Fruit fly (Drosophila melanogaster) whole organism, embryonic: ENCODE measurements around the gene phol.

Experiments used
- BtbVII ChIP-seq: fragments of 200-800 bp; sonication (Bioruptor generic); optimal IDR thresholded peaks from 3 replicates; lab custom pipeline; 2017; ENCODE audit warnings: missing biosample characterization, mild to moderate bottlenecking, missing genetic modification characterization
- CG10565 ChIP-seq: fragments of 200-800 bp; sonication (Bioruptor generic); optimal IDR thresholded peaks from 3 replicates; lab custom pipeline; 2016; ENCODE audit warnings: missing biosample characterization, mild to moderate bottlenecking, missing genetic modification characterization
- CG10959 ChIP-seq: fragments of 200-800 bp; sonication (Bioruptor generic); IDR thresholded peaks from 2 replicates; pipeline ENCODE4 v1.3.6; 2022; ENCODE audit warnings: missing biosample characterization, missing genetic modification characterization
- CG12219 ChIP-seq: fragments of 200-800 bp; sonication (Bioruptor generic); optimal IDR thresholded peaks from 3 replicates; lab custom pipeline; 2018; ENCODE audit warnings: missing biosample characterization, mild to moderate bottlenecking, missing genetic modification characterization
- CG12391 ChIP-seq: fragments of 200-800 bp; sonication (Bioruptor generic); optimal IDR thresholded peaks from 3 replicates; lab custom pipeline; 2018; ENCODE audit warnings: missing biosample characterization, mild to moderate bottlenecking, missing genetic modification characterization, moderate library complexity
- CG14014 ChIP-seq: fragments of 200-800 bp; sonication (Bioruptor generic); IDR thresholded peaks from 2 replicates; pipeline ENCODE4 v1.3.6; 2022; ENCODE audit warnings: missing biosample characterization, missing genetic modification characterization
- CG1529 ChIP-seq: fragments of 200-800 bp; sonication (Bioruptor generic); optimal IDR thresholded peaks from 3 replicates; lab custom pipeline; 2018; ENCODE audit warnings: missing biosample characterization, missing genetic modification characterization
- CG15601 ChIP-seq: fragments of 200-800 bp; sonication (Bioruptor generic); optimal IDR thresholded peaks from 3 replicates; lab custom pipeline; 2019; ENCODE audit warnings: missing biosample characterization, mild to moderate bottlenecking, missing genetic modification characterization, moderate library complexity
- CG16779 ChIP-seq: fragments of 200-800 bp; sonication (Bioruptor generic); IDR thresholded peaks from 2 replicates; pipeline ENCODE4 v1.3.6; 2022; ENCODE audit warnings: missing biosample characterization, missing genetic modification characterization
- CG17568 ChIP-seq: fragments of 200-800 bp; sonication (Bioruptor generic); optimal IDR thresholded peaks from 2 replicates; lab custom pipeline; 2018; ENCODE audit warnings: missing biosample characterization, mild to moderate bottlenecking, missing genetic modification characterization, moderate library complexity
- CG17912 ChIP-seq: fragments of 200-800 bp; sonication (Bioruptor generic); optimal IDR thresholded peaks from 2 replicates; lab custom pipeline; 2018; ENCODE audit warnings: missing biosample characterization, mild to moderate bottlenecking, missing genetic modification characterization
- CG2889 ChIP-seq: fragments of 200-800 bp; sonication (Bioruptor generic); IDR thresholded peaks from 3 replicates; pipeline ENCODE4 v1.3.6; 2022; ENCODE audit warnings: missing biosample characterization, missing genetic modification characterization
- CG3065 ChIP-seq: fragments of 200-800 bp; sonication (Bioruptor generic); optimal IDR thresholded peaks from 2 replicates; lab custom pipeline; 2016; ENCODE audit warnings: missing biosample characterization, missing genetic modification characterization
- CG31224 ChIP-seq: fragments of 200-800 bp; sonication (Bioruptor generic); IDR thresholded peaks from 2 replicates; pipeline ENCODE4 v1.3.6; 2022; ENCODE audit warnings: missing biosample characterization, missing genetic modification characterization
- CG42726 ChIP-seq: fragments of 200-800 bp; sonication (Bioruptor generic); IDR thresholded peaks from 2 replicates; pipeline ENCODE4 v1.3.6; 2022; ENCODE audit warnings: missing biosample characterization, missing genetic modification characterization; ENCODE audit not compliant: partially characterized antibody
- CG4820 ChIP-seq: fragments of 200-800 bp; sonication (Bioruptor generic); optimal IDR thresholded peaks from 3 replicates; lab custom pipeline; 2016; ENCODE audit warnings: missing biosample characterization, missing genetic modification characterization
- CG5180 ChIP-seq: fragments of 200-800 bp; sonication (Bioruptor generic); optimal IDR thresholded peaks from 3 replicates; lab custom pipeline; 2017; ENCODE audit warnings: missing biosample characterization, missing genetic modification characterization, mild to moderate bottlenecking, moderate library complexity, missing genetic modification reagents
- CG6654 ChIP-seq: fragments of 200-800 bp; sonication (Bioruptor generic); optimal IDR thresholded peaks from 2 replicates; lab custom pipeline; 2017; ENCODE audit warnings: missing biosample characterization, mild to moderate bottlenecking, missing genetic modification characterization
- CG6689 ChIP-seq: fragments of 200-800 bp; sonication (Bioruptor generic); IDR thresholded peaks from 2 replicates; pipeline ENCODE4 v1.3.6; 2022; ENCODE audit warnings: missing biosample characterization, missing genetic modification characterization
- Camta ChIP-seq: fragments of 200-800 bp; sonication (Bioruptor generic); optimal IDR thresholded peaks from 2 replicates; lab custom pipeline; 2016; ENCODE audit warnings: missing biosample characterization, missing genetic modification characterization
- D19A ChIP-seq: fragments of 200-800 bp; optimal IDR thresholded peaks from 3 replicates; lab custom pipeline; 2019; ENCODE audit warnings: missing biosample characterization, mild to moderate bottlenecking, missing genetic modification characterization, moderate library complexity
- Dip2 ChIP-seq: fragments of 200-800 bp; sonication (Bioruptor generic); IDR thresholded peaks from 2 replicates; pipeline ENCODE4 v1.3.6; 2022; ENCODE audit warnings: missing biosample characterization, missing genetic modification characterization
- Drgx ChIP-seq: fragments of 200-800 bp; sonication (Bioruptor generic); IDR thresholded peaks from 2 replicates; pipeline ENCODE4 v1.3.6; 2022; ENCODE audit warnings: missing biosample characterization, missing genetic modification characterization
- Ets97D ChIP-seq: fragments of 200-800 bp; sonication (Bioruptor generic); optimal IDR thresholded peaks from 3 replicates; lab custom pipeline; 2016; ENCODE audit warnings: missing biosample characterization, missing genetic modification characterization
- MTF-1 ChIP-seq: fragments of 200-800 bp; sonication (Bioruptor generic); optimal IDR thresholded peaks from 2 replicates; lab custom pipeline; 2018; ENCODE audit warnings: missing biosample characterization, mild to moderate bottlenecking, missing genetic modification characterization, borderline replicate concordance
- Nf-YA ChIP-seq: fragments of 200-800 bp; sonication (Bioruptor generic); IDR thresholded peaks from 2 replicates; pipeline ENCODE4 v1.3.6; 2022; ENCODE audit warnings: missing biosample characterization, missing genetic modification characterization
- Nf-YC ChIP-seq: fragments of 200-800 bp; optimal IDR thresholded peaks from 3 replicates; lab custom pipeline; 2019; ENCODE audit warnings: missing biosample characterization, mild to moderate bottlenecking, missing genetic modification characterization, moderate library complexity
- Opbp ChIP-seq: fragments of 200-800 bp; sonication (Bioruptor generic); IDR thresholded peaks from 3 replicates; pipeline ENCODE4 v1.3.6; 2022; ENCODE audit warnings: missing biosample characterization, missing genetic modification characterization; ENCODE audit not compliant: partially characterized antibody
- Rx ChIP-seq: fragments of 200-800 bp; sonication (Bioruptor generic); IDR thresholded peaks from 2 replicates; pipeline ENCODE4 v1.3.6; 2022; ENCODE audit warnings: missing biosample characterization, missing genetic modification characterization
- Sox102F ChIP-seq: fragments of 200-800 bp; sonication (Bioruptor generic); optimal IDR thresholded peaks from 2 replicates; lab custom pipeline; 2018; ENCODE audit warnings: missing biosample characterization, mild to moderate bottlenecking, missing genetic modification characterization, moderate library complexity
- Trl ChIP-seq, 3 experiments: fragments of >200 bp in 2 of 3; fragments of 200-800 bp in 1 of 3; sonication (Bioruptor generic) in 1 of 3; optimal IDR thresholded peaks; 2 replicates in 1 of 3; 3 replicates in 2 of 3; lab custom pipeline; 2016 to 2017; ENCODE audit warnings: missing biosample characterization in 1 of 3, missing genetic modification characterization in 1 of 3
- Xrp1 ChIP-seq: fragments of 200-800 bp; sonication (Bioruptor generic); IDR thresholded peaks from 2 replicates; pipeline ENCODE4 v1.3.6; 2022; ENCODE audit warnings: missing biosample characterization, missing genetic modification characterization
- amos ChIP-seq: fragments of 200-800 bp; sonication (Bioruptor generic); IDR thresholded peaks from 2 replicates; pipeline ENCODE4 v1.3.6; 2022; ENCODE audit warnings: missing biosample characterization, missing genetic modification characterization; ENCODE audit not compliant: partially characterized antibody
- chif ChIP-seq, 2 experiments: fragments of 200-800 bp; sonication (Bioruptor generic); optimal IDR thresholded peaks; 3 replicates each; lab custom pipeline; 2016; ENCODE audit warnings: missing biosample characterization in 2 of 2, missing genetic modification characterization in 2 of 2
- da ChIP-seq: fragments of 200-800 bp; sonication (Bioruptor generic); optimal IDR thresholded peaks from 2 replicates; lab custom pipeline; 2016; ENCODE audit warnings: missing biosample characterization, missing genetic modification characterization
- dan ChIP-seq: fragments of 200-800 bp; sonication (Bioruptor generic); IDR thresholded peaks from 2 replicates; pipeline ENCODE4 v1.3.6; 2022; ENCODE audit warnings: missing biosample characterization, missing genetic modification characterization
- ems ChIP-seq: fragments of 200-800 bp; sonication (Bioruptor generic); optimal IDR thresholded peaks from 3 replicates; lab custom pipeline; 2016; ENCODE audit warnings: missing biosample characterization, missing genetic modification characterization
- eve ChIP-seq, 2 experiments: fragments of >200 bp; optimal IDR thresholded peaks; 2 replicates each; lab custom pipeline; 2017; ENCODE audit warnings: missing biosample characterization in 2 of 2, missing genetic modification characterization in 2 of 2
- gsb-n ChIP-seq: fragments of 200-800 bp; sonication (Bioruptor generic); optimal IDR thresholded peaks from 3 replicates; lab custom pipeline; 2018; ENCODE audit warnings: missing biosample characterization, mild to moderate bottlenecking, missing genetic modification characterization
- her ChIP-seq: fragments of 200-800 bp; sonication (Bioruptor generic); optimal IDR thresholded peaks from 2 replicates; lab custom pipeline; 2016; ENCODE audit warnings: missing biosample characterization, missing genetic modification characterization
- ken ChIP-seq: fragments of 200-800 bp; sonication (Bioruptor generic); IDR thresholded peaks from 3 replicates; pipeline ENCODE4 v1.3.6; 2022; ENCODE audit warnings: missing biosample characterization, missing genetic modification characterization
- maf-S ChIP-seq: fragments of 200-800 bp; sonication (Bioruptor generic); optimal IDR thresholded peaks from 2 replicates; lab custom pipeline; 2016; ENCODE audit warnings: missing biosample characterization, missing genetic modification characterization
- pfk ChIP-seq: fragments of 200-800 bp; sonication (Bioruptor generic); optimal IDR thresholded peaks from 2 replicates; lab custom pipeline; 2018; ENCODE audit warnings: missing biosample characterization, mild to moderate bottlenecking, missing genetic modification characterization, moderate library complexity
- rib ChIP-seq: fragments of 200-800 bp; sonication (Bioruptor generic); IDR thresholded peaks from 2 replicates; pipeline ENCODE4 v1.3.6; 2022; ENCODE audit warnings: missing biosample characterization, missing genetic modification characterization
- sens ChIP-seq: fragments of 200-800 bp; sonication (Bioruptor generic); peaks from one replicate; lab custom pipeline; 2016; ENCODE audit warnings: missing biosample characterization, missing genetic modification characterization
- tio ChIP-seq: fragments of 200-800 bp; sonication (Bioruptor generic); optimal IDR thresholded peaks from 2 replicates; lab custom pipeline; 2017; ENCODE audit warnings: missing biosample characterization, missing genetic modification characterization, inconsistent platforms
- ttk ChIP-seq: fragments of 200-800 bp; sonication (Bioruptor generic); IDR thresholded peaks from 2 replicates; pipeline ENCODE4 v2.1.2; 2022; ENCODE audit warnings: missing biosample characterization, missing genetic modification characterization
- usp ChIP-seq: fragments of >200 bp; optimal IDR thresholded peaks from 2 replicates; lab custom pipeline; 2017; ENCODE audit warnings: missing biosample characterization, missing genetic modification characterization
- zfh2 ChIP-seq: fragments of 200-800 bp; sonication (Bioruptor generic); optimal IDR thresholded peaks from 2 replicates; lab custom pipeline; 2016; ENCODE audit warnings: missing biosample characterization, missing genetic modification characterization

phol gene

DNA sequence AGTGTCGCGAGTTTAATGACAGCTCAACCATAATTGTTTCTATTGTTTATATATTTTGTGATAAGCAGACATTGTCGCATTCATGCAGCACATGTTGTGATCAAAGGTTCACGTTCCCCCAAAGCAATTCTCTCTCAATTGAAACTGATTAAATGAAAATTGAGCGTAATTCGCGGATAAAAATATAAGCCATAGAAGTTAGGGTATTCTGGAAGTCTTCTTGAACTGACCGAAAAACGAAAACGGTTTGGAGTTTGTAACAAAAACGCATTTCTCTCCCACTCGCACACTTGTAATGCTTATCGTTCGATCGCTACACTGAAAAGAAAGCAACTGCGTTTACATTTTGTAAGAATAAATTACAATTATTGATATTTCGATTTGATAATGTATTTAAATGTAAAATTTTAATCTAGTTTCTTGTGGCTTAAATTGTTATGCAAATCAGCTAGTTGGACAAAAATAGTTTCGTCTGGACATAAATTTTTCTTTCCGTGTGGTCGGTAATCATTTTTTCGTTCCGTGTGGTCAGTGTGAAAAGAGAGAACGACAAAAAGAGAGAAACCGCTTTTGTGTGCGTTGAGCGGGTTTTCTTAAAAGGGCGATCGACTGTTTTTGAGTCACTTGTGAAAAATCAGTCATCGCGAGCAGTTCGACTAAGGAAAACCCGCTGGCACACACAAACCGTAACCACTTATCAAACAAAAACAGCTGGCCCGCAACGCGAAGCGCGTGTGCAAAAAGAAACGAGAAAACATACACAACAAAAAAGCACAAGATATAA is 33.3 kb downstream of the phol start, which contains the start of gene aay (continued):
- TF ChIP-seq CG17568 (GFP tag; lab: Kevin White, UChicago), result peak; percentile 99
- TF ChIP-seq Camta, result peak; percentile 98
- TF ChIP-seq CG4820 (GFP tag; lab: Kevin White, UChicago), result peak; percentile 98
- TF ChIP-seq CG17912 (GFP tag; lab: Kevin White, UChicago), result peak; percentile 79
- peak; percentile 100 for TF ChIP-seq CG12391
- peak; percentile 97 for TF ChIP-seq CG14014 (GFP tag; lab: Robert Waterston, UW)
- TF ChIP-seq Rx, result peak; percentile 98
- peak; percentile 88 to 99 for TF ChIP-seq eve (GFP tag; optimal IDR thresholded peaks at IDR 0.05; lab: Kevin White, UChicago)
- peak; percentile 93 for TF ChIP-seq Nf-YC
- TF ChIP-seq da, result peak; percentile 94
- TF ChIP-seq CG5180, result peak; percentile 93
- peak; percentile 98 for TF ChIP-seq ttk (GFP tag; lab: Robert Waterston, UW)
- peak; percentile 95 for TF ChIP-seq CG10565
- no peak for TF ChIP-seq amos (GFP tag; lab: Robert Waterston, UW)
- TF ChIP-seq tio, result peak; percentile 97
- TF ChIP-seq dan, result peak; percentile 96
- peak; percentile 99 for TF ChIP-seq Xrp1 (GFP tag; lab: Robert Waterston, UW)
- TF ChIP-seq Drgx (GFP tag; lab: Robert Waterston, UW), result peak; percentile 98
- peak; percentile 91 for TF ChIP-seq CG6654
- peak; percentile 100 for TF ChIP-seq gsb-n (tag; lab: Kevin White, UChicago)
- peak; percentile 98 for TF ChIP-seq CG10959 (GFP tag; lab: Robert Waterston, UW)
- TF ChIP-seq CG1529 (GFP tag; lab: Kevin White, UChicago), result peak; percentile 99
- no peak; the same call in 1 of the 2 replicates for TF ChIP-seq CG42726 (GFP tag; lab: Robert Waterston, UW)
- TF ChIP-seq CG12219 (GFP tag; lab: Kevin White, UChicago), result peak; percentile 98
- peak; percentile 98 for TF ChIP-seq ems
- TF ChIP-seq CG15601, result peak; percentile 98
- peak; percentile 94 for TF ChIP-seq CG31224 (GFP tag; lab: Robert Waterston, UW)
- peak; percentile 99 for TF ChIP-seq D19A (tag; lab: Kevin White, UChicago)
- no peak for TF ChIP-seq Opbp (GFP tag; lab: Robert Waterston, UW)
- peak; percentile 95 for TF ChIP-seq maf-S (GFP tag; lab: Kevin White, UChicago)
- TF ChIP-seq CG16779 (GFP tag; lab: Robert Waterston, UW), result peak; percentile 97
- peak; percentile 98 for TF ChIP-seq CG3065 (GFP tag; lab: Kevin White, UChicago)
- peak; percentile 42; the same call in 1 of the 2 replicates for TF ChIP-seq Dip2 (GFP tag; lab: Robert Waterston, UW)
- no peak for TF ChIP-seq usp (GFP tag; lab: Kevin White, UChicago)
- TF ChIP-seq sens, result peak; percentile 100
- peak; percentile 97 for TF ChIP-seq Nf-YA
- peak; percentile 99 for TF ChIP-seq BtbVII (GFP tag; lab: Kevin White, UChicago)
- peak; percentile 88 for TF ChIP-seq her (GFP tag; lab: Kevin White, UChicago)
- TF ChIP-seq chif (GFP tag; optimal IDR thresholded peaks at IDR 0.05; lab: Kevin White, UChicago), result peak; percentile 97 to 99
- peak; percentile 97 for TF ChIP-seq rib (GFP tag; lab: Robert Waterston, UW)
- TF ChIP-seq Ets97D (GFP tag; lab: Kevin White, UChicago), result peak; percentile 95
- TF ChIP-seq zfh2, result peak; percentile 96
- peak; percentile 50 for TF ChIP-seq pfk
- peak; percentile 100 for TF ChIP-seq Sox102F (GFP tag; lab: Kevin White, UChicago)
- TF ChIP-seq ken (GFP tag; lab: Robert Waterston, UW), result peak; percentile 97
- peak; percentile 97 for TF ChIP-seq CG2889
- peak; percentile 98 for TF ChIP-seq CG6689 (GFP tag; lab: Robert Waterston, UW)
- peak; percentile 60 to 80 for TF ChIP-seq Trl (optimal IDR thresholded peaks at IDR 0.05; lab: Kevin White, UChicago)
- TF ChIP-seq Trl (GFP tag; optimal IDR thresholded peaks at IDR 0.05; lab: Kevin White, UChicago), result peak; percentile 95
- peak; percentile 95 for TF ChIP-seq MTF-1 (GFP tag; lab: Kevin White, UChicago)
